Fruit fly (Drosophila melanogaster) whole organism, embryonic: ENCODE data around the gene SclA.

Experiments used
- Aef1 ChIP-seq: fragments of 200-800 bp; sonication (Bioruptor generic); IDR thresholded peaks from 3 replicates; pipeline ENCODE4 v1.3.6; 2022; ENCODE audit warnings: missing biosample characterization, missing genetic modification characterization
- Atf6 ChIP-seq: fragments of 200-800 bp; sonication (Bioruptor generic); IDR thresholded peaks from 2 replicates; pipeline ENCODE4 v1.3.6; 2022; ENCODE audit warnings: missing biosample characterization, missing genetic modification characterization
- CG1024 ChIP-seq: fragments of 200-800 bp; sonication (Bioruptor generic); IDR thresholded peaks from 2 replicates; pipeline ENCODE4 v1.3.6; 2022; ENCODE audit warnings: missing biosample characterization, missing genetic modification characterization
- CG10321 ChIP-seq: fragments of 200-800 bp; sonication (Bioruptor generic); IDR thresholded peaks from 2 replicates; pipeline ENCODE4 v1.3.6; 2022; ENCODE audit warnings: missing biosample characterization, missing genetic modification characterization
- CG12104 ChIP-seq: fragments of 200-800 bp; sonication (Bioruptor generic); optimal IDR thresholded peaks from 3 replicates; lab custom pipeline; 2016; ENCODE audit warnings: missing biosample characterization, missing genetic modification characterization
- CG12744 ChIP-seq: fragments of 200-800 bp; sonication (Bioruptor generic); optimal IDR thresholded peaks from 2 replicates; lab custom pipeline; 2016; ENCODE audit warnings: missing biosample characterization, missing genetic modification characterization
- CG13424 ChIP-seq: fragments of 200-800 bp; sonication (Bioruptor generic); optimal IDR thresholded peaks from 2 replicates; lab custom pipeline; 2019; ENCODE audit warnings: missing biosample characterization, mild to moderate bottlenecking, missing genetic modification characterization, moderate library complexity
- CG13894 ChIP-seq: fragments of 200-800 bp; sonication (Bioruptor generic); optimal IDR thresholded peaks from 3 replicates; lab custom pipeline; 2018; ENCODE audit warnings: missing biosample characterization, mild to moderate bottlenecking, missing genetic modification characterization, moderate library complexity
- CG14710 ChIP-seq: fragments of 200-800 bp; sonication (Bioruptor generic); optimal IDR thresholded peaks from 3 replicates; lab custom pipeline; 2019; ENCODE audit warnings: missing biosample characterization, mild to moderate bottlenecking, missing genetic modification characterization, moderate library complexity
- CG16779 ChIP-seq: fragments of 200-800 bp; sonication (Bioruptor generic); IDR thresholded peaks from 2 replicates; pipeline ENCODE4 v1.3.6; 2022; ENCODE audit warnings: missing biosample characterization, missing genetic modification characterization
- CG17328 ChIP-seq: fragments of 200-800 bp; sonication (Bioruptor generic); IDR thresholded peaks from 2 replicates; pipeline ENCODE4 v1.3.6; 2022; ENCODE audit warnings: missing biosample characterization, missing genetic modification characterization
- CG17802 ChIP-seq: fragments of 200-800 bp; sonication (Bioruptor generic); optimal IDR thresholded peaks from 2 replicates; lab custom pipeline; 2018; ENCODE audit warnings: missing biosample characterization, mild to moderate bottlenecking, missing genetic modification characterization, moderate library complexity
- CG2199 ChIP-seq: fragments of 200-800 bp; sonication (Bioruptor generic); IDR thresholded peaks from 3 replicates; pipeline ENCODE4 v1.3.6; 2022; ENCODE audit warnings: missing biosample characterization, missing genetic modification characterization
- CG30020 ChIP-seq: fragments of 200-800 bp; optimal IDR thresholded peaks from 2 replicates; lab custom pipeline; 2019; ENCODE audit warnings: missing biosample characterization, mild to moderate bottlenecking, missing genetic modification characterization, moderate library complexity
- CG3065 ChIP-seq: fragments of 200-800 bp; sonication (Bioruptor generic); optimal IDR thresholded peaks from 2 replicates; lab custom pipeline; 2016; ENCODE audit warnings: missing biosample characterization, missing genetic modification characterization
- CG31224 ChIP-seq: fragments of 200-800 bp; sonication (Bioruptor generic); IDR thresholded peaks from 2 replicates; pipeline ENCODE4 v1.3.6; 2022; ENCODE audit warnings: missing biosample characterization, missing genetic modification characterization
- CG3726 ChIP-seq: fragments of 200-800 bp; sonication (Bioruptor generic); IDR thresholded peaks from 3 replicates; pipeline ENCODE4, ENCODE4 v1.3.6; 2022; ENCODE audit warnings: missing biosample characterization, missing genetic modification characterization
- CG4282 ChIP-seq: fragments of 200-800 bp; sonication (Bioruptor generic); optimal IDR thresholded peaks from 2 replicates; lab custom pipeline; 2016; ENCODE audit warnings: missing biosample characterization, missing genetic modification characterization
- CG6654 ChIP-seq: fragments of 200-800 bp; sonication (Bioruptor generic); optimal IDR thresholded peaks from 2 replicates; lab custom pipeline; 2017; ENCODE audit warnings: missing biosample characterization, mild to moderate bottlenecking, missing genetic modification characterization
- CG7963 ChIP-seq: fragments of 200-800 bp; sonication (Bioruptor generic); IDR thresholded peaks from 3 replicates; pipeline ENCODE4 v1.3.6; 2022; ENCODE audit warnings: missing biosample characterization, missing genetic modification characterization; ENCODE audit not compliant: partially characterized antibody
- CG9215 ChIP-seq: fragments of 200-800 bp; sonication (Bioruptor generic); IDR thresholded peaks from 2 replicates; pipeline ENCODE4 v1.3.6; 2022; ENCODE audit warnings: missing biosample characterization, missing genetic modification characterization
- CG9876 ChIP-seq: fragments of 200-800 bp; sonication (Bioruptor generic); optimal IDR thresholded peaks from 2 replicates; lab custom pipeline; 2016; ENCODE audit warnings: missing biosample characterization, missing genetic modification characterization
- CoRest ChIP-seq: fragments of 200-800 bp; sonication (Bioruptor generic); optimal IDR thresholded peaks from 3 replicates; lab custom pipeline; 2018; ENCODE audit warnings: missing biosample characterization, mild to moderate bottlenecking, missing genetic modification characterization, moderate library complexity
- Dek ChIP-seq: fragments of 200-800 bp; sonication (Bioruptor generic); optimal IDR thresholded peaks from 3 replicates; lab custom pipeline; 2019; ENCODE audit warnings: missing biosample characterization, mild to moderate bottlenecking, missing genetic modification characterization, moderate library complexity
- Dfd ChIP-seq, 2 experiments: fragments of >200 bp; optimal IDR thresholded peaks; 2 replicates each; lab custom pipeline; 2017; ENCODE audit warnings: missing biosample characterization in 2 of 2, missing genetic modification characterization in 2 of 2
- Elba2 ChIP-seq: fragments of 200-800 bp; sonication (Bioruptor generic); optimal IDR thresholded peaks from 3 replicates; lab custom pipeline; 2016; ENCODE audit warnings: missing biosample characterization, missing genetic modification characterization
- Med ChIP-seq: fragments of 200-800 bp; sonication (Bioruptor generic); peaks from one replicate; lab custom pipeline; 2016; ENCODE audit warnings: missing biosample characterization, missing genetic modification characterization, mild to moderate bottlenecking, inconsistent platforms, moderate library complexity
- Optix ChIP-seq: fragments of 200-800 bp; sonication (Bioruptor generic); IDR thresholded peaks from 3 replicates; pipeline ENCODE4 v1.3.6; 2022; ENCODE audit warnings: missing biosample characterization, missing genetic modification characterization
- amos ChIP-seq: fragments of 200-800 bp; sonication (Bioruptor generic); IDR thresholded peaks from 2 replicates; pipeline ENCODE4 v1.3.6; 2022; ENCODE audit warnings: missing biosample characterization, missing genetic modification characterization; ENCODE audit not compliant: partially characterized antibody
- ara ChIP-seq: fragments of 200-800 bp; sonication (Bioruptor generic); IDR thresholded peaks from 2 replicates; pipeline ENCODE4 v1.3.6; 2022; ENCODE audit warnings: missing biosample characterization, missing genetic modification characterization
- chinmo ChIP-seq: fragments of 200-800 bp; sonication (Bioruptor generic); IDR thresholded peaks from 4 replicates; pipeline ENCODE4 v1.3.6; 2022; ENCODE audit warnings: missing biosample characterization, missing genetic modification characterization; ENCODE audit not compliant: partially characterized antibody
- danr ChIP-seq: fragments of 200-800 bp; sonication (Bioruptor generic); IDR thresholded peaks from 2 replicates; pipeline ENCODE4 v1.3.6; 2022; ENCODE audit warnings: missing biosample characterization, missing genetic modification characterization
- dmrt11E ChIP-seq: fragments of 200-800 bp; sonication (Bioruptor generic); optimal IDR thresholded peaks from 3 replicates; lab custom pipeline; 2018; ENCODE audit warnings: missing biosample characterization, mild to moderate bottlenecking, missing genetic modification characterization, moderate library complexity
- dmrt99B ChIP-seq: fragments of 200-800 bp; sonication (Bioruptor generic); optimal IDR thresholded peaks from 2 replicates; lab custom pipeline; 2018; ENCODE audit warnings: missing biosample characterization, mild to moderate bottlenecking, missing genetic modification characterization, moderate library complexity
- en ChIP-seq: fragments of 200-800 bp; sonication (Bioruptor generic); optimal IDR thresholded peaks from 2 replicates; lab custom pipeline; 2016; ENCODE audit warnings: missing biosample characterization, missing genetic modification characterization
- gro ChIP-seq: fragments of 200-800 bp; sonication (Bioruptor generic); optimal IDR thresholded peaks from 2 replicates; lab custom pipeline; 2016; ENCODE audit warnings: missing biosample characterization, missing genetic modification characterization
- hb ChIP-seq: fragments of 200-800 bp; sonication (Bioruptor generic); IDR thresholded peaks from 3 replicates; pipeline ENCODE4 v1.3.6; 2022; ENCODE audit warnings: missing biosample characterization, missing genetic modification characterization; ENCODE audit not compliant: partially characterized antibody
- hkb ChIP-seq, 2 experiments: fragments of 200-800 bp in 1 of 2; fragments of >200 bp in 1 of 2; sonication (Bioruptor generic) in 1 of 2; IDR thresholded peaks in 1 of 2; optimal IDR thresholded peaks in 1 of 2; 2 replicates each; pipeline versions ENCODE4 v1.3.6 to Lab custom; 2017 to 2022; ENCODE audit warnings: missing biosample characterization in 1 of 2, missing genetic modification characterization in 1 of 2
- jing ChIP-seq: fragments of 200-800 bp; sonication (Bioruptor generic); optimal IDR thresholded peaks from 2 replicates; lab custom pipeline; 2018; ENCODE audit warnings: missing biosample characterization, mild to moderate bottlenecking, missing genetic modification characterization
- knrl ChIP-seq: fragments of 200-800 bp; sonication (Bioruptor generic); IDR thresholded peaks from 3 replicates; pipeline ENCODE4 v1.3.6; 2022; ENCODE audit warnings: missing biosample characterization, missing genetic modification characterization; ENCODE audit not compliant: partially characterized antibody
- lmd ChIP-seq: fragments of 200-800 bp; sonication (Bioruptor generic); IDR thresholded peaks from 2 replicates; pipeline ENCODE4 v1.3.6; 2022; ENCODE audit warnings: missing biosample characterization, missing genetic modification characterization
- nerfin-2 ChIP-seq: fragments of 200-800 bp; sonication (Bioruptor generic); IDR thresholded peaks from 2 replicates; pipeline ENCODE4 v1.3.6; 2022; ENCODE audit warnings: missing biosample characterization, missing genetic modification characterization; ENCODE audit not compliant: partially characterized antibody
- nmo ChIP-seq: fragments of 200-800 bp; sonication (Bioruptor generic); optimal IDR thresholded peaks from 2 replicates; lab custom pipeline; 2018; ENCODE audit warnings: missing biosample characterization, mild to moderate bottlenecking, missing genetic modification characterization, moderate library complexity
- otp ChIP-seq: fragments of 200-800 bp; sonication (Bioruptor generic); IDR thresholded peaks from 3 replicates; pipeline ENCODE4, ENCODE4 v1.3.6; 2022; ENCODE audit warnings: missing biosample characterization, missing genetic modification characterization
- pnt ChIP-seq: fragments of 200-800 bp; sonication (Bioruptor generic); optimal IDR thresholded peaks from 3 replicates; lab custom pipeline; 2016; ENCODE audit warnings: missing biosample characterization, missing genetic modification characterization
- ssp ChIP-seq: fragments of 200-800 bp; sonication (Bioruptor generic); IDR thresholded peaks from 2 replicates; pipeline ENCODE4 v1.3.6; 2022; ENCODE audit warnings: missing biosample characterization, missing genetic modification characterization
- toy ChIP-seq: fragments of 200-800 bp; sonication (Bioruptor generic); IDR thresholded peaks from 2 replicates; pipeline ENCODE4 v1.3.6; 2022; ENCODE audit warnings: missing biosample characterization, missing genetic modification characterization

The SclA gene

dm6 chr2L:16815989-16816749 is 21.6 kb upstream of the SclA start, which contains the start of gene mdy (continued):
- TF ChIP-seq nmo (GFP tag; lab: Kevin White, UChicago) (peak; percentile 57), Dfd (GFP tag; optimal IDR thresholded peaks at IDR 0.05; lab: Kevin White, UChicago) (no peak), CG14710 (tag; lab: Kevin White, UChicago) (peak; percentile 58), ara (GFP tag; lab: Robert Waterston, UW) (peak; percentile 64), otp (GFP tag; lab: Robert Waterston, UW) (0 out of 3 replicates have a peak, but pooled peaks have one; percentile 57), lmd (GFP tag; lab: Robert Waterston, UW) (peak; percentile 40; the same call in 1 of the 2 replicates), CG16779 (GFP tag; lab: Robert Waterston, UW) (peak; percentile 22; the same call in 1 of the 2 replicates), jing (no peak), CG7963 (GFP tag; lab: Robert Waterston, UW) (0 out of 3 replicates have a peak, but pooled peaks have one; percentile 29), knrl (no peak; the same call in 1 of the 3 replicates), CoRest (tag; lab: Kevin White, UChicago) (peak; percentile 75), CG31224 (GFP tag; lab: Robert Waterston, UW) (peak; percentile 38; the same call in 1 of the 2 replicates), Dek (tag; lab: Kevin White, UChicago) (peak; percentile 54), CG12744 (peak; percentile 13), ssp (peak; percentile 55; the same call in 1 of the 2 replicates), en (no peak), dmrt11E (tag; lab: Kevin White, UChicago) (peak; percentile 52), danr (0 out of 2 replicates have a peak, but pooled peaks have one; percentile 6), dmrt99B (tag; lab: Kevin White, UChicago) (peak; percentile 42), gro (GFP tag; lab: Kevin White, UChicago) (peak; percentile 6), Aef1 (GFP tag; lab: Robert Waterston, UW) (peak; percentile 47; the same call in 2 of the 3 replicates), CG1024 (GFP tag; lab: Robert Waterston, UW) (peak; percentile 27; the same call in 1 of the 2 replicates), CG9215 (no peak), pnt (peak; percentile 49), CG4282 (GFP tag; lab: Kevin White, UChicago) (peak; percentile 9), chinmo (0 out of 4 replicates have a peak, but pooled peaks have one; percentile 34), CG12104 (GFP tag; lab: Kevin White, UChicago) (peak; percentile 56), nerfin-2 (GFP tag; lab: Robert Waterston, UW) (peak; percentile 44; the same call in 1 of the 2 replicates), Optix (GFP tag; lab: Robert Waterston, UW) (peak; percentile 26; the same call in 1 of the 3 replicates), CG10321 (no peak), hkb (optimal IDR thresholded peaks at IDR 0.05; lab: Kevin White, UChicago) (no peak), hkb (GFP tag; IDR thresholded peaks at IDR 0.05; lab: Robert Waterston, UW) (peak; percentile 57; the same call in 1 of the 2 replicates), CG13424 (peak; percentile 65), CG2199 (GFP tag; lab: Robert Waterston, UW) (0 out of 3 replicates have a peak, but pooled peaks have one; percentile 61), amos (GFP tag; lab: Robert Waterston, UW) (no peak), CG6654 (GFP tag; lab: Kevin White, UChicago) (no peak), Med (GFP tag; lab: Kevin White, UChicago) (peak; percentile 90), CG30020 (no peak), Atf6 (GFP tag; lab: Robert Waterston, UW) (peak; percentile 59; the same call in 1 of the 2 replicates), CG17802 (tag; lab: Kevin White, UChicago) (no peak), CG17328 (GFP tag; lab: Robert Waterston, UW) (peak; percentile 35), CG3726 (GFP tag; lab: Robert Waterston, UW) (0 out of 3 replicates have a peak, but pooled peaks have one; percentile 9), CG9876 (GFP tag; lab: Kevin White, UChicago) (peak; percentile 26), CG3065 (peak; percentile 4), toy (GFP tag; lab: Robert Waterston, UW) (no peak), Elba2 (peak; percentile 36), CG13894 (tag; lab: Kevin White, UChicago) (no peak), hb (GFP tag; lab: Robert Waterston, UW) (0 out of 3 replicates have a peak, but pooled peaks have one; percentile 15)
